Fruit fly (Drosophila melanogaster) whole organism: Measurements from ENCODE around the gene Mipp1.

Source experiments
- CG8478 ChIP-seq: fragments of >200 bp; optimal IDR thresholded peaks from 2 replicates; lab custom pipeline; 2018; ENCODE audit warnings: inconsistent platforms
- Dll ChIP-seq: fragments of >200 bp; optimal IDR thresholded peaks from 2 replicates; lab custom pipeline; 2017
- EcR ChIP-seq, 2 experiments: fragments of >200 bp; optimal IDR thresholded peaks; 2 replicates each; lab custom pipeline; 2017; ENCODE audit warnings: missing biosample characterization in 2 of 2, missing genetic modification characterization in 2 of 2, missing genetic modification reagents in 2 of 2
- pan ChIP-seq: fragments of >200 bp; optimal IDR thresholded peaks from 2 replicates; lab custom pipeline; 2017
- psq ChIP-seq: fragments of >200 bp; optimal IDR thresholded peaks from 2 replicates; lab custom pipeline; 2017
- usp ChIP-seq: fragments of >200 bp; optimal IDR thresholded peaks from 2 replicates; lab custom pipeline; 2017; ENCODE audit warnings: missing biosample characterization, missing genetic modification characterization, mixed read lengths

The Mipp1 gene

DNA sequence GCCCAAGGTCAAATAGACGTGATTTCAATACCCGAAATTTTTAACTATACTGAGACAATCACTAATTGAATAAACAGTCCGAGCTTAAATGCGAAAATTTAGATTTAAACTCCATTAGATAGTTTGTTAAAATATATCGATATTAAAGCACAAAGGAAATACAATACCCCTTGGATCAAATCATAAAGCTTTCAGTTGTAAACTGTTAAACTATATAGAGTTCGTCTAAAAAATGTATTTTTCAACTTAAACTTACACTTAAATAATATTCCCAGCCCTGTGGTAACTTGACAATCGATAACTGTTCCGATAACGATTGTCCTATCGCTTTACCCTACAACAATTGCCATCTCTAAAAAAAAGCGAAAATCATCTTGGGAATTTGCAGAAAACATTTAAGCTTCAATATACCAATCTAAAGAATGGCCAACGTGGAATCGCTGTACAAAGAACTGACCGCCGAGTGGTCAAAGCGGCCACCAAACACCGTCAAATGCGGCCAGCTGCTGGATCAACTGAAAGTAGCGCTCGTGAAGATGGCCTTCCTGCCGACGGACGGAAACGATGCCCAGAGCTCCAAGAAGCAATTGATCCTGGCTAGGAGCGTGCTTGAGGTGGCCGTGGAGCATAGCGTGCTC, 9.7 kb upstream of the Mipp1 start, which contains the start of gene Rpn12:
Gene Rpn12 (plus strand): TSS at position 351 of the 638 bp plus-strand sequence.
- TF ChIP-seq psq (lab: Kevin White, UChicago) (no peak), Dll (no peak), usp (GFP tag; lab: Kevin White, UChicago) (no peak), pan (lab: Kevin White, UChicago) (no peak), EcR (GFP tag; optimal IDR thresholded peaks at IDR 0.05; lab: Kevin White, UChicago) (no peak), CG8478 (no peak)

DNA sequence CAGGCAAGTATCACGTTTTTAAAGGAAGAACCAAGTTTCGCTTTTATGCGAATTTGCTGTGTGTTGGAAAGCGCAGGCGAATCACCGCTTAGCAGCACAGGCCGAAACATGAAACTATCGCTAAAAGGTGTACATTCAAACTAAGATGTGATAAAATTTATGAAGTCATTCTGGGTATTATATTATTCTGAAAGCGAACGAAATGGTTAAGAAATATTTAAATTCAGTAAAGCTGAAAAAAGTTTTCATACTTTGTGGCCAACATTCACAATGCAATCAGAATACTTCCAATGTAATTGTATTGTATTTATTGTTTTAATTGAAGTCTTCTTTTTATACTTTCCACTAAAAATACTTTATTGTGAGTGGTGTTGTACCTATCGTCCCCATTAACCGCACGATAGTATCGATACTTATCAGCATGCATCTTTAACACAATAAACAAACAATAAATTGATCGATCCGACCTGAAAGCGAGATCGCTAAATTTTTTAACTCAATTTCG, 8.1 kb upstream of the Mipp1 start, which contains the start of gene Smn:
Gene Smn (minus strand): TSS at position 347 of the 505 bp plus-strand sequence.
- no peak for TF ChIP-seq EcR (GFP tag; optimal IDR thresholded peaks at IDR 0.05; lab: Kevin White, UChicago)
- no peak for TF ChIP-seq pan (lab: Kevin White, UChicago)
- TF ChIP-seq usp (GFP tag; lab: Kevin White, UChicago) = no peak
- no peak for TF ChIP-seq psq (lab: Kevin White, UChicago)

DNA sequence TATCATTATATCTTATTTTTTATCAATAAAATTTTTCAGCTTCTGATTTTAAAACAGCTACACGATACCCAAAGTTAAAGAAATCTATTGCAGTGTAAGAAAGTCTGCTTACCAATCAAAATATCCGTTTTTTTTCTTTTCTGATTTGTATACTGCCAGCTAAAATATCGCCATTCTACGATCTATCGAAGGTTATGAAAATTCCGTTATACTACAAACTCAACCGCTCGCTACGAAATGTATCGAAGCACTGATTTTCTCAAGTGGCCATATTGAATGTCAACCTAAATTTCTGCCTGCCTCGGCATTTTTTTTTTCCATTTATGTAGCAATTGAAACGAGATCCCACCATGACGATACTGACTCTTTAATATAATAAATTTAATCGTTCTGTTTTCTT, 6.9 kb upstream of the Mipp1 start, which contains the start of gene nxf2:
Gene nxf2 (minus strand): TSS at position 258 of the 400 bp plus-strand sequence.
- TF ChIP-seq EcR (GFP tag; optimal IDR thresholded peaks at IDR 0.05; lab: Kevin White, UChicago) = no peak
- TF ChIP-seq psq (lab: Kevin White, UChicago) = no peak
- no peak for TF ChIP-seq usp (GFP tag; lab: Kevin White, UChicago)
- TF ChIP-seq pan (lab: Kevin White, UChicago) = no peak
- no peak for TF ChIP-seq Dll
- TF ChIP-seq CG8478 = no peak

DNA sequence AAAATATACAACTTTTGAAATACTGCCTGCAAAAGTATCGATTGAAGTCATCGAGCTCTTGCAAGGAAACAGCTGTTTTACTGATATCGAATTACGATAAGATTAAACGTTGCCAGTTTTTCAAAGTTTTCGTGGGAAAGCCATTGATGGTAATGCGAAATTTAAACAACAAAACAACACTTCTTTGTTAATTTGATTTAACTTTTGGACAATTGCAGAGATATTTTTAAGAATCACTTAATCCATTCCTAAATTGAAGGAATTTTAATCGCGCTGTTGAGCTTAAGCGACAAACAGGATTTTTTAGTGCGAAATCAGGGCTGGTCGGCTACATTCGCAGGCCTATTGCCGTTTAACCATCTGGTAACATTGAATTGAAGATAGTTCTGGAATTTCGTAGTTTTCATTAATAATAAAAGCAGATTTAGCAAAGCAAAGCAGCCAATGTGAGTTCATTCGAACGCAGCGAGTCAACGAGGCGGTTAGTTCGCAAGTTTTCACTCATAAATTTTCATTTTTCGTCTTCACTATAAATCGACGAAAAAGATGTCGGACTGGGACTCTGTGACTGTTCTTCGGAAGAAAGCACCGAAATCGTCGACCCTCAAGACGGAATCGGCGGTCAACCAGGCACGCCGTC, 1.3 kb upstream of the Mipp1 start, which contains the start of gene mbf1:
Gene mbf1 (plus strand): TSS at position 130 of the 640 bp plus-strand sequence.
- TF ChIP-seq pan (lab: Kevin White, UChicago) = no peak
- TF ChIP-seq psq (lab: Kevin White, UChicago) = no peak
- TF ChIP-seq CG8478 = no peak
- no peak for TF ChIP-seq EcR (GFP tag; optimal IDR thresholded peaks at IDR 0.05; lab: Kevin White, UChicago)
- no peak for TF ChIP-seq Dll
- TF ChIP-seq usp (GFP tag; lab: Kevin White, UChicago) = no peak

dm6 chr3L:16572208-16572607, 926 bp downstream of the Mipp1 start:
- no peak for TF ChIP-seq pan (lab: Kevin White, UChicago)
- no peak for TF ChIP-seq CG8478
- TF ChIP-seq usp (GFP tag; lab: Kevin White, UChicago) = no peak
- TF ChIP-seq EcR (GFP tag; optimal IDR thresholded peaks at IDR 0.05; lab: Kevin White, UChicago) = no peak
- TF ChIP-seq Dll = no peak
- TF ChIP-seq psq (lab: Kevin White, UChicago) = no peak

- TF ChIP-seq psq (lab: Kevin White, UChicago) (no peak), EcR (GFP tag; optimal IDR thresholded peaks at IDR 0.05; lab: Kevin White, UChicago) (no peak), pan (lab: Kevin White, UChicago) (no peak), usp (GFP tag; lab: Kevin White, UChicago) (no peak)
Measured at dm6 chr3L:16571739-16572063, 1.4 kb downstream of the Mipp1 start.

- TF ChIP-seq CG8478 = no peak
- TF ChIP-seq Dll = no peak
- TF ChIP-seq EcR (GFP tag; optimal IDR thresholded peaks at IDR 0.05; lab: Kevin White, UChicago) = no peak
- TF ChIP-seq pan (lab: Kevin White, UChicago) = no peak
- TF ChIP-seq usp (GFP tag; lab: Kevin White, UChicago) = no peak
- no peak for TF ChIP-seq psq (lab: Kevin White, UChicago)
Measured at dm6 chr3L:16571014-16571738, 2.0 kb downstream of the Mipp1 start.

- TF ChIP-seq usp (GFP tag; lab: Kevin White, UChicago) (no peak), pan (lab: Kevin White, UChicago) (no peak), Dll (no peak), psq (lab: Kevin White, UChicago) (no peak), EcR (GFP tag; optimal IDR thresholded peaks at IDR 0.05; lab: Kevin White, UChicago) (no peak), CG8478 (no peak)
Measured at dm6 chr3L:16569456-16569855, 3.7 kb downstream of the Mipp1 start.

DNA sequence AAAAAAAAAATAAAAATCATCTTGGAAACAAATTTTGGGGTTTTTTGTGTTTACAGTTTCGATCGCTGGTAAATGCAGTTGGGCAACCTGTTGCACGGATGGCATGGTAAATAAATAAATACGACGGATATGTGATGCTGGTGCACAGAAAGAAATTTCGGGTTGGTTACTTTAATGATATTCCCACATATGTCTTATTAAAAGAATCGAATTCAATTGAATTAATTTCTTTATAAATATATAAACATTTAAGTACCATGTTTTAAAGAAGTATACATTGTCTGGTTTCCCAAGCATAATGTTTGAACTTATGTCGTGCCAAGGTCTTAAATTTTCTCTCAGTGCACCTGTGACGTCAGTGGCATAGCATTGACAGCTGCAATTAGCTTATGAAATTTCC, 5.6 kb downstream of the Mipp1 start:
- TF ChIP-seq psq (lab: Kevin White, UChicago) = no peak
- TF ChIP-seq usp (GFP tag; lab: Kevin White, UChicago) = no peak
- no peak for TF ChIP-seq pan (lab: Kevin White, UChicago)
- no peak for TF ChIP-seq EcR (GFP tag; optimal IDR thresholded peaks at IDR 0.05; lab: Kevin White, UChicago)
- no peak for TF ChIP-seq Dll
- TF ChIP-seq CG8478 = no peak

DNA sequence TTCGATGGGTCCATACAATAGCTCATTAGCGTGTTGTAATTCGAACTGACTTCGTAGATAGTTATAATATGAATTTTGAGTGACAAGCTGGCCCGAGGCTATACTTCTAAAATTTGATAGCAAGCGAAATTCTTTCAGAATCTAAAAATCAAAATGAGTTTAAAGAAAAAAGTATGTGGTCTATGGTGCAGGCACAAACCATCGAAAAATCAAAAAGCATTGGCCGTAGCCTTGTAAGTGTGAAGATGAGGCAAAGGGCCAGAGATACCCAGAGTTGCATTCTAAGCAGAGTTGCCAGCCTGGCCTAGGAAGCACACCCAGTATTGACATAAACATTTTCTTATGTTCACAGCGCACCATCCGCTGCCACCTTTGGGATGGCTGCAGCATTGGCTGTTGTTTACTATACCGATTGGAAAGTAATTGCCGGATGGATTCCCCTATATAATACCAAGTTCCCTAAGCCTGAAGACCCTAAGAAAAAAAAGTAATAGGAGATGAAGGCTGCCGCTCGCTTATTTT, 6.4 kb downstream of the Mipp1 start, which contains the start of gene UQCR-6.4L:
Gene UQCR-6.4L (plus strand): TSS at position 51 of the 522 bp plus-strand sequence.
- no peak for TF ChIP-seq Dll
- no peak for TF ChIP-seq pan (lab: Kevin White, UChicago)
- TF ChIP-seq EcR (GFP tag; optimal IDR thresholded peaks at IDR 0.05; lab: Kevin White, UChicago) = no peak
- TF ChIP-seq usp (GFP tag; lab: Kevin White, UChicago) = no peak
- no peak for TF ChIP-seq CG8478

dm6 chr3L:16566093-16566492, 7.0 kb downstream of the Mipp1 start:
- TF ChIP-seq EcR (GFP tag; optimal IDR thresholded peaks at IDR 0.05; lab: Kevin White, UChicago) = no peak
- no peak for TF ChIP-seq usp (GFP tag; lab: Kevin White, UChicago)
- TF ChIP-seq psq (lab: Kevin White, UChicago) = no peak
- no peak for TF ChIP-seq pan (lab: Kevin White, UChicago)
- no peak for TF ChIP-seq Dll
- no peak for TF ChIP-seq CG8478
